Worm (Caenorhabditis elegans) whole organism, L1 larva: ENCODE results near the gene F12A10.9.

Experiments
- aly-2 ChIP-seq: fragments of 150-350 bp; optimal IDR thresholded peaks from 2 replicates; lab custom pipeline; 2014; ENCODE audit warnings: missing biosample characterization, missing genetic modification characterization
- blmp-1 ChIP-seq: fragments of 150-350 bp; optimal IDR thresholded peaks from 2 replicates; lab custom pipeline; 2014; ENCODE audit warnings: missing biosample characterization, missing genetic modification characterization
- ceh-88 ChIP-seq: fragments of 200-800 bp; sonication (Bioruptor generic); IDR thresholded peaks from 2 replicates; pipeline ENCODE4 v1.3.6; 2022; ENCODE audit warnings: missing genetic modification characterization, missing compliant biosample characterization
- elt-3 ChIP-seq, 6 experiments: fragments of 150-350 bp in 1 of 6; sonication (generic microtip); optimal IDR thresholded peaks; 2 replicates each; lab custom pipeline; 2017 to 2018; ENCODE audit warnings: missing biosample characterization in 6 of 6, missing genetic modification characterization in 6 of 6, inconsistent platforms in 1 of 6
- fkh-10 ChIP-seq: sonication (generic microtip); optimal IDR thresholded peaks from 2 replicates; lab custom pipeline; 2017; ENCODE audit warnings: missing biosample characterization, missing genetic modification reagents, missing genetic modification characterization
- fkh-8 ChIP-seq: sonication (generic microtip); optimal IDR thresholded peaks from 2 replicates; lab custom pipeline; 2016; ENCODE audit warnings: mild to moderate bottlenecking, missing genetic modification characterization, missing compliant biosample characterization
- lin-13 ChIP-seq: fragments of 150-350 bp; optimal IDR thresholded peaks from 2 replicates; lab custom pipeline; 2014; ENCODE audit warnings: missing biosample characterization, missing genetic modification reagents, missing genetic modification characterization
- lin-35 ChIP-seq, 2 experiments: fragments of 150-350 bp; optimal IDR thresholded peaks; 2 replicates each; lab custom pipeline; 2014; ENCODE audit warnings: missing biosample characterization in 2 of 2, missing genetic modification characterization in 2 of 2, missing genetic modification reagents in 2 of 2
- pag-3 ChIP-seq: sonication (generic microtip); optimal IDR thresholded peaks from 2 replicates; lab custom pipeline; 2017; ENCODE audit warnings: missing genetic modification characterization, mild to moderate bottlenecking, missing compliant biosample characterization, antibody characterized with exemption, borderline replicate concordance; ENCODE audit not compliant: insufficient read depth
- unc-62 ChIP-seq: fragments of 150-350 bp; optimal IDR thresholded peaks from 2 replicates; lab custom pipeline; 2014; ENCODE audit warnings: missing biosample characterization, missing genetic modification reagents, missing genetic modification characterization

ce11 chrII:5541685-5542084, 43.2 kb downstream of the F12A10.9 start, which contains the start of gene C17C3.24:
- TF ChIP-seq fkh-10 (GFP tag; lab: Kevin White, UChicago) (no peak), ceh-88 (no peak), pag-3 (tag; lab: Kevin White, UChicago) (no peak), lin-35 (GFP tag; optimal IDR thresholded peaks at IDR 0.05; lab: Kevin White, UChicago) (no peak), blmp-1 (tag; lab: Kevin White, UChicago) (no peak), lin-13 (GFP tag; lab: Kevin White, UChicago) (no peak), elt-3 (tag; optimal IDR thresholded peaks at IDR 0.05; lab: Kevin White, UChicago) (no peak), unc-62 (GFP tag; lab: Kevin White, UChicago) (no peak), fkh-8 (tag; lab: Kevin White, UChicago) (no peak), aly-2 (tag; lab: Kevin White, UChicago) (no peak)
